Worm (Caenorhabditis elegans): ENCODE results near the gene pck-1.

The pck-1 gene

ce11 chrIII:86316-86715 lies 20.3 kb upstream of the pck-1 start, which contains the start of gene attf-3 (continued):
- TF ChIP-seq nhr-90 (tag; optimal IDR thresholded peaks at IDR 0.05) (no peak), attf-6 (GFP tag; IDR thresholded peaks at IDR 0.05) (no peak), sptf-2 (GFP tag; optimal IDR thresholded peaks at IDR 0.05) (no peak), Y53G8AR.9 (GFP tag; conservative IDR thresholded peaks at IDR 0.05) (no peak), lag-1 (GFP tag; IDR thresholded peaks at IDR 0.05) (no peak), aptf-2 (GFP tag; conservative IDR thresholded peaks at IDR 0.05) (no peak), Y56A3A.18 (GFP tag; IDR thresholded peaks at IDR 0.05) (no peak), mes-4 (tag; optimal IDR thresholded peaks at IDR 0.05) (no peak), nhr-27 (tag; optimal IDR thresholded peaks at IDR 0.05) (no peak), Y95B8A.8 (GFP tag; IDR thresholded peaks at IDR 0.05) (peak; percentile 50; the same call in 1 of the 2 replicates), hsf-1 (GFP tag; IDR thresholded peaks at IDR 0.05) (no peak), ets-4 (GFP tag; optimal IDR thresholded peaks at IDR 0.05) (no peak), tlf-1 (GFP tag; optimal IDR thresholded peaks at IDR 0.05) (peak; percentile 29), F57C9.4 (tag; optimal IDR thresholded peaks at IDR 0.05) (no peak), lin-26 (GFP tag; IDR thresholded peaks at IDR 0.05) (no peak), efl-1 (GFP tag; optimal IDR thresholded peaks at IDR 0.05) (peak; percentile 79), dox-1 (GFP tag; IDR thresholded peaks at IDR 0.05) (peak; percentile 89), egrh-3 (GFP tag; IDR thresholded peaks at IDR 0.05) (no peak), egl-44 (GFP tag; IDR thresholded peaks at IDR 0.05) (no peak), F23B12.7 (tag; optimal IDR thresholded peaks at IDR 0.05; ENCODE audit: insufficient read depth) (no peak), ceh-91 (GFP tag; IDR thresholded peaks at IDR 0.05) (peak; percentile 77), ceh-100 (GFP tag; IDR thresholded peaks at IDR 0.05) (no peak), nfyb-1 (GFP tag; IDR thresholded peaks at IDR 0.05) (no peak), F49E8.2 (tag; optimal IDR thresholded peaks at IDR 0.05; ENCODE audit: insufficient read depth) (peak; percentile 59), sdz-38 (tag; optimal IDR thresholded peaks at IDR 0.05) (no peak), B0261.1 (tag; optimal IDR thresholded peaks at IDR 0.05) (no peak), nhr-80 (tag; optimal IDR thresholded peaks at IDR 0.05) (no peak), somi-1 (GFP tag; optimal IDR thresholded peaks at IDR 0.05) (no peak), F10E7.11 (tag; optimal IDR thresholded peaks at IDR 0.05) (no peak), B0035.1 (tag; optimal IDR thresholded peaks at IDR 0.05) (no peak), hmg-20 (GFP tag; IDR thresholded peaks at IDR 0.05) (no peak), attf-5 (GFP tag; optimal IDR thresholded peaks at IDR 0.05) (peak; percentile 91), nhr-120 (GFP tag; IDR thresholded peaks at IDR 0.05) (no peak), ztf-18 (tag; optimal IDR thresholded peaks at IDR 0.05) (no peak), hlh-12 (tag; optimal IDR thresholded peaks at IDR 0.05) (no peak), ama-1 (optimal IDR thresholded peaks at IDR 0.05) (no peak), ama-1 (GFP tag; optimal IDR thresholded peaks at IDR 0.05) (no peak), ceh-40 (GFP tag; IDR thresholded peaks at IDR 0.05) (no peak), hrde-1 (tag; optimal IDR thresholded peaks at IDR 0.05; ENCODE audit: borderline replicate concordance) (no peak), F55B11.4 (tag; optimal IDR thresholded peaks at IDR 0.05; ENCODE audit: borderline replicate concordance, insufficient read depth) (no peak), let-607 (tag; optimal IDR thresholded peaks at IDR 0.05) (no peak), aptf-3 (GFP tag; IDR thresholded peaks at IDR 0.05) (no peak), chd-7 (tag; optimal IDR thresholded peaks at IDR 0.05) (no peak), madf-3 (GFP tag; IDR thresholded peaks at IDR 0.05) (no peak), lsl-1 (GFP tag; optimal IDR thresholded peaks at IDR 0.05) (peak; percentile 86), K12H6.12 (tag; optimal IDR thresholded peaks at IDR 0.05) (peak; percentile 29), mel-28 (tag; optimal IDR thresholded peaks at IDR 0.05; ENCODE audit: borderline replicate concordance) (no peak), C06A6.2 (GFP tag; conservative IDR thresholded peaks at IDR 0.05) (no peak), ztf-28 (GFP tag; IDR thresholded peaks at IDR 0.05) (no peak), K11D2.4 (GFP tag; IDR thresholded peaks at IDR 0.05) (no peak)
